Worm (Caenorhabditis elegans) whole organism, L1 larva: ENCODE results near the gene hst-3.2.
"Not testable (repeated sequence)": the region's sequence is repeated elsewhere in the genome, so short reads cannot be mapped to it uniquely, and the experiment has no call there.

ENCODE experiments used
- F16B12.6 ChIP-seq: fragments of 150-350 bp; optimal IDR thresholded peaks from 2 replicates; lab custom pipeline; 2014; ENCODE audit warnings: missing biosample characterization, missing genetic modification characterization
- Y116A8C.19 ChIP-seq: sonication (generic microtip); optimal IDR thresholded peaks from 2 replicates; lab custom pipeline; 2016; ENCODE audit warnings: missing compliant biosample characterization, missing genetic modification characterization, borderline replicate concordance
- aha-1 ChIP-seq: fragments of 150-350 bp; optimal IDR thresholded peaks from 2 replicates; lab custom pipeline; 2014; ENCODE audit warnings: missing biosample characterization, missing genetic modification characterization
- alr-1 ChIP-seq: fragments of 200-800 bp; sonication (Bioruptor generic); optimal IDR thresholded peaks from 2 replicates; lab custom pipeline; 2018; ENCODE audit warnings: borderline replicate concordance, mild to moderate bottlenecking, missing genetic modification characterization, missing compliant biosample characterization
- aly-2 ChIP-seq: fragments of 150-350 bp; optimal IDR thresholded peaks from 2 replicates; lab custom pipeline; 2014; ENCODE audit warnings: missing biosample characterization, missing genetic modification characterization
- ama-1 ChIP-seq: fragments of 150-350 bp; optimal IDR thresholded peaks from 2 replicates; lab custom pipeline; 2014
- blmp-1 ChIP-seq: fragments of 150-350 bp; optimal IDR thresholded peaks from 2 replicates; lab custom pipeline; 2014; ENCODE audit warnings: missing biosample characterization, missing genetic modification characterization
- ceh-63 ChIP-seq: fragments of 200-800 bp; sonication (Bioruptor generic); optimal IDR thresholded peaks from 2 replicates; lab custom pipeline; 2018; ENCODE audit warnings: mild to moderate bottlenecking, missing genetic modification characterization, missing compliant biosample characterization
- ceh-8 ChIP-seq: fragments of 200-800 bp; sonication (Bioruptor generic); optimal IDR thresholded peaks from 2 replicates; lab custom pipeline; 2018; ENCODE audit warnings: mild to moderate bottlenecking, missing genetic modification characterization, moderate library complexity, missing compliant biosample characterization
- ceh-82 ChIP-seq, 3 experiments: fragments of 150-350 bp in 1 of 3; sonication (generic microtip) in 2 of 3; optimal IDR thresholded peaks; 2 replicates each; lab custom pipeline; 2014 to 2017; ENCODE audit warnings: missing biosample characterization in 3 of 3, missing genetic modification characterization in 3 of 3
- ceh-88 ChIP-seq: fragments of 200-800 bp; sonication (Bioruptor generic); IDR thresholded peaks from 2 replicates; pipeline ENCODE4 v1.3.6; 2022; ENCODE audit warnings: missing genetic modification characterization, missing compliant biosample characterization
- ceh-90 ChIP-seq: sonication (generic microtip); optimal IDR thresholded peaks from 2 replicates; lab custom pipeline; 2016; ENCODE audit warnings: missing genetic modification characterization, missing compliant biosample characterization
- ces-1 ChIP-seq: fragments of 150-350 bp; optimal IDR thresholded peaks from 2 replicates; lab custom pipeline; 2014; ENCODE audit warnings: missing biosample characterization, missing genetic modification reagents, missing genetic modification characterization
- efl-1 ChIP-seq, 4 experiments: fragments of 150-350 bp; optimal IDR thresholded peaks in 3 of 4; peaks in 1 of 4; 1 replicate in 1 of 4; 2 replicates in 3 of 4; lab custom pipeline; 2014; ENCODE audit warnings: missing biosample characterization in 2 of 4, missing genetic modification characterization in 2 of 4, missing genetic modification reagents in 2 of 4
- efl-3 ChIP-seq: fragments of 200-800 bp; sonication (Bioruptor generic); optimal IDR thresholded peaks from 2 replicates; lab custom pipeline; 2018; ENCODE audit warnings: mild to moderate bottlenecking, missing genetic modification characterization, missing compliant biosample characterization
- egl-27 ChIP-seq, 2 experiments: fragments of 150-350 bp in 1 of 2; sonication (generic microtip); optimal IDR thresholded peaks; 3 replicates each; lab custom pipeline; 2017 to 2018; ENCODE audit warnings: missing biosample characterization in 2 of 2, missing genetic modification characterization in 2 of 2, missing genetic modification reagents in 2 of 2
- elt-2 ChIP-seq: sonication (generic microtip); optimal IDR thresholded peaks from 2 replicates; lab custom pipeline; 2016; ENCODE audit warnings: missing genetic modification characterization, mild to moderate bottlenecking, inconsistent platforms, missing compliant biosample characterization, missing genetic modification reagents
- elt-3 ChIP-seq, 6 experiments: fragments of 150-350 bp in 1 of 6; sonication (generic microtip); optimal IDR thresholded peaks; 2 replicates each; lab custom pipeline; 2017 to 2018; ENCODE audit warnings: missing biosample characterization in 6 of 6, missing genetic modification characterization in 6 of 6, inconsistent platforms in 1 of 6
- fkh-4 ChIP-seq: sonication (generic microtip); optimal IDR thresholded peaks from 2 replicates; lab custom pipeline; 2016; ENCODE audit warnings: missing compliant biosample characterization, missing genetic modification characterization, borderline replicate concordance
- fkh-8 ChIP-seq: sonication (generic microtip); optimal IDR thresholded peaks from 2 replicates; lab custom pipeline; 2016; ENCODE audit warnings: mild to moderate bottlenecking, missing genetic modification characterization, missing compliant biosample characterization
- fos-1 ChIP-seq: fragments of 150-350 bp; optimal IDR thresholded peaks from 2 replicates; lab custom pipeline; 2014; ENCODE audit warnings: missing biosample characterization, missing genetic modification characterization
- grh-1 ChIP-seq: fragments of 200-800 bp; sonication (Bioruptor generic); IDR thresholded peaks from 2 replicates; pipeline ENCODE4 v1.3.6; 2022; ENCODE audit warnings: missing genetic modification reagents, missing genetic modification characterization, missing compliant biosample characterization
- hlh-17 ChIP-seq: fragments of 200-800 bp; sonication (Bioruptor generic); optimal IDR thresholded peaks from 2 replicates; lab custom pipeline; 2018; ENCODE audit warnings: missing genetic modification characterization, mild to moderate bottlenecking, missing compliant biosample characterization, moderate library complexity, borderline replicate concordance
- hpl-2 ChIP-seq: fragments of 150-350 bp; optimal IDR thresholded peaks from 2 replicates; lab custom pipeline; 2014; ENCODE audit warnings: missing biosample characterization, missing genetic modification reagents, missing genetic modification characterization
- jun-1 ChIP-seq: fragments of 150-350 bp; optimal IDR thresholded peaks from 2 replicates; lab custom pipeline; 2014; ENCODE audit warnings: missing biosample characterization, missing genetic modification reagents, missing genetic modification characterization
- lin-13 ChIP-seq: fragments of 150-350 bp; optimal IDR thresholded peaks from 2 replicates; lab custom pipeline; 2014; ENCODE audit warnings: missing biosample characterization, missing genetic modification reagents, missing genetic modification characterization
- lin-14 ChIP-seq: fragments of 200-800 bp; sonication (Bioruptor generic); optimal IDR thresholded peaks from 2 replicates; lab custom pipeline; 2018; ENCODE audit warnings: mild to moderate bottlenecking, missing genetic modification characterization, moderate library complexity, missing compliant biosample characterization
- lir-3 ChIP-seq: sonication (generic microtip); optimal IDR thresholded peaks from 2 replicates; lab custom pipeline; 2016; ENCODE audit warnings: mild to moderate bottlenecking, missing genetic modification characterization, moderate library complexity, missing compliant biosample characterization; ENCODE audit not compliant: poor library complexity
- mef-2 ChIP-seq: fragments of 150-350 bp; optimal IDR thresholded peaks from 2 replicates; lab custom pipeline; 2014; ENCODE audit warnings: missing biosample characterization, missing genetic modification characterization
- nhr-19 ChIP-seq: fragments of 200-800 bp; sonication (Bioruptor generic); conservative IDR thresholded peaks from 2 replicates; pipeline ENCODE4 v1.3.6; 2022; ENCODE audit warnings: missing genetic modification characterization, missing compliant biosample characterization
- nhr-28 ChIP-seq: fragments of 150-350 bp; optimal IDR thresholded peaks from 2 replicates; lab custom pipeline; 2014; ENCODE audit warnings: missing biosample characterization, missing genetic modification characterization
- nhr-76 ChIP-seq: sonication (generic microtip); optimal IDR thresholded peaks from 2 replicates; lab custom pipeline; 2017; ENCODE audit warnings: missing biosample characterization, missing genetic modification characterization
- nhr-77 ChIP-seq: fragments of 150-350 bp; optimal IDR thresholded peaks from 2 replicates; lab custom pipeline; 2014; ENCODE audit warnings: missing biosample characterization, missing genetic modification characterization
- nhr-84 ChIP-seq: sonication (generic microtip); optimal IDR thresholded peaks from 2 replicates; lab custom pipeline; 2017; ENCODE audit warnings: missing biosample characterization, missing genetic modification characterization
- nhr-90 ChIP-seq: sonication (generic microtip); optimal IDR thresholded peaks from 2 replicates; lab custom pipeline; 2016; ENCODE audit warnings: mild to moderate bottlenecking, missing genetic modification characterization, missing compliant biosample characterization; ENCODE audit not compliant: poor library complexity
- pag-3 ChIP-seq: sonication (generic microtip); optimal IDR thresholded peaks from 2 replicates; lab custom pipeline; 2017; ENCODE audit warnings: missing genetic modification characterization, mild to moderate bottlenecking, missing compliant biosample characterization, antibody characterized with exemption, borderline replicate concordance; ENCODE audit not compliant: insufficient read depth
- rnt-1 ChIP-seq: sonication (generic microtip); optimal IDR thresholded peaks from 2 replicates; lab custom pipeline; 2016; ENCODE audit warnings: mild to moderate bottlenecking, missing genetic modification characterization, moderate library complexity, missing compliant biosample characterization
- snu-23 ChIP-seq: sonication (generic microtip); optimal IDR thresholded peaks from 2 replicates; lab custom pipeline; 2016; ENCODE audit warnings: missing genetic modification characterization, missing compliant biosample characterization
- sox-4 ChIP-seq: sonication (generic microtip); optimal IDR thresholded peaks from 2 replicates; lab custom pipeline; 2016; ENCODE audit warnings: missing genetic modification characterization, missing compliant biosample characterization
- sup-37 ChIP-seq: fragments of 200-800 bp; sonication (Bioruptor generic); optimal IDR thresholded peaks from 2 replicates; lab custom pipeline; 2018; ENCODE audit warnings: mild to moderate bottlenecking, missing genetic modification characterization, missing compliant biosample characterization
- tbx-2 ChIP-seq: sonication (generic microtip); optimal IDR thresholded peaks from 2 replicates; lab custom pipeline; 2016; ENCODE audit warnings: missing genetic modification characterization, missing compliant biosample characterization
- tlp-1 ChIP-seq: fragments of 150-350 bp; optimal IDR thresholded peaks from 2 replicates; lab custom pipeline; 2014; ENCODE audit warnings: missing biosample characterization, missing genetic modification characterization
- unc-62 ChIP-seq: fragments of 150-350 bp; optimal IDR thresholded peaks from 2 replicates; lab custom pipeline; 2014; ENCODE audit warnings: missing biosample characterization, missing genetic modification reagents, missing genetic modification characterization
- unc-98 ChIP-seq: fragments of 200-800 bp; sonication (Bioruptor generic); IDR thresholded peaks from 2 replicates; pipeline ENCODE4 v1.3.6; 2022; ENCODE audit warnings: missing genetic modification characterization, missing compliant biosample characterization
- xbp-1 ChIP-seq: sonication (generic microtip); optimal IDR thresholded peaks from 2 replicates; lab custom pipeline; 2016; ENCODE audit warnings: missing genetic modification characterization, missing compliant biosample characterization
- zip-4 ChIP-seq: fragments of 200-800 bp; sonication (Bioruptor generic); optimal IDR thresholded peaks from 2 replicates; lab custom pipeline; 2018; ENCODE audit warnings: mild to moderate bottlenecking, missing genetic modification characterization, moderate library complexity, missing compliant biosample characterization
- ztf-11 ChIP-seq, 2 experiments: sonication (generic microtip); optimal IDR thresholded peaks; 2 replicates each; lab custom pipeline; 2016 to 2017; ENCODE audit warnings: missing genetic modification characterization in 2 of 2, missing biosample characterization in 1 of 2, missing compliant biosample characterization in 1 of 2
- ztf-4 ChIP-seq: fragments of 150-350 bp; optimal IDR thresholded peaks from 2 replicates; lab custom pipeline; 2014; ENCODE audit warnings: missing biosample characterization, missing genetic modification characterization

hst-3.2 gene

DNA sequence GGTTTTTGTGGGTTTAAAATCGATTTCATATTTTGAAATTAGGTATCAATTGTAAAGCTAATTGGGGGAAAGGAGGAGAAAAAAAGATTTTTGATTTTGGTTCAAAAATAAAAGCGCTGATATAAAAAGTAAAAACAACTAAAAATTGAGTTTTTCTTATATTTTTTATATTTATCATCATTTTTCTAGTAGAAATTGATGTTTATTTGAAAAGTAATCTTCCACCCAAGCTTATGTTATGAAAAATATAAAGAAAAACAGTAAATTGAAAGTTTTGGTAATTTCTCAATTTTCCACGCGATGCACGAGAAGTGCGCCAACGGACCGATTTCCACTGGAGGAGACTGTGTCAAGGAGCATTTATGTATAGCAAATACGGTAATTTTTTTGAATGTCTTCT lies 29.5 kb downstream of the hst-3.2 start, which contains the start of gene B0410.1:
B0410.1 (plus strand) TSS at position 301 of the 400 bp plus-strand sequence.
- not testable (repeated sequence) for TF ChIP-seq pag-3 (tag; lab: Kevin White, UChicago); ceh-88 (GFP tag; lab: Robert Waterston, UW); ztf-11 (tag; optimal IDR thresholded peaks at IDR 0.05; lab: Kevin White, UChicago)

DNA sequence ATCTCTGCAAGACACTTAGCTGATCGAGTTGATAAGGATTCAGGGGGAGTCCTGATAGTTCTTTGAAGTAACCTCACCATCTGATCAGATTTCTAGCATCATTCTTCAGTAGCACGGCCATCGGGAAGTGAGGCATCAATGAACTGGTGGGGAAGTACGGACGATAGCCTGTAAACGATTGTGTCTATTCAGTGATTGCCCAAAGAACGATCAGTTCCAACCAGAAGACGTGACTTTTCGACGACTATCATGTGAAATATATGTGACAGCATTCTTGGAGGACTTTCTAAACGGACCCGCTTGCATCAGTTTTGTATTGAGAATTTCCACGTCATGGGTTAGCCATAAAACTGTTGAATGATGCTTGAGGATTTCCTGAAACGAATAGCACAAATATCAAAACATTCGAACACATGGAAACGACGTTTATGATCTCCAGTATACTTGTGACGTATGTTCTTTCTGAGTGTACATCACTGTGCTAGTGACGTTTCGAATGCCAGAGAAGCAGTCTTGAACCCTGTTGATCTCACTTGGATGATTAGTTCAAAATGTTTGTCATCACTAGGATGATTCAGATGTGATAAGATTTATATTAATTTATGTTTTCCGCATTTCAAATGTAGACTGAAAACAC lies 30.6 kb downstream of the hst-3.2 start:
- TF ChIP-seq ztf-11 (tag; optimal IDR thresholded peaks at IDR 0.05; lab: Kevin White, UChicago), result no peak
- no peak for TF ChIP-seq ces-1 (GFP tag; lab: Kevin White, UChicago)
- peak; percentile 55 for TF ChIP-seq snu-23 (GFP tag; lab: Kevin White, UChicago)
- peak; percentile 52 for TF ChIP-seq lin-14
- no peak for TF ChIP-seq jun-1 (tag; lab: Kevin White, UChicago)
- TF ChIP-seq rnt-1 (tag; lab: Kevin White, UChicago), result no peak
- no peak for TF ChIP-seq ceh-90 (tag; lab: Kevin White, UChicago)
- TF ChIP-seq ceh-82 (tag; optimal IDR thresholded peaks at IDR 0.05; lab: Kevin White, UChicago), result no peak
- TF ChIP-seq aha-1 (tag; lab: Kevin White, UChicago), result no peak
- no peak for TF ChIP-seq nhr-77 (tag; lab: Kevin White, UChicago)
- TF ChIP-seq lir-3 (tag; lab: Kevin White, UChicago), result no peak
- TF ChIP-seq zip-4 (GFP tag; lab: Kevin White, UChicago), result no peak
- TF ChIP-seq efl-3 (GFP tag; lab: Kevin White, UChicago), result no peak
- no peak for TF ChIP-seq elt-2 (tag; lab: Kevin White, UChicago)
- peak; percentile 50; the same call in 1 of the 2 replicates for TF ChIP-seq grh-1 (GFP tag; lab: Robert Waterston, UW)
- TF ChIP-seq fos-1 (tag; lab: Kevin White, UChicago), result no peak
- no peak for TF ChIP-seq Y116A8C.19
- no peak for TF ChIP-seq nhr-84 (tag; lab: Kevin White, UChicago)
- no peak for TF ChIP-seq tlp-1 (tag; lab: Kevin White, UChicago)
- TF ChIP-seq lin-13 (GFP tag; lab: Kevin White, UChicago), result no peak
- peak in 2 of 6 experiments; percentile 50 to 77 for TF ChIP-seq elt-3 (tag; optimal IDR thresholded peaks at IDR 0.05; lab: Kevin White, UChicago)
- TF ChIP-seq sup-37 (GFP tag; lab: Kevin White, UChicago), result no peak
- TF ChIP-seq ceh-88 (GFP tag; lab: Robert Waterston, UW), result no peak
- no peak for TF ChIP-seq nhr-28 (tag; lab: Kevin White, UChicago)
- TF ChIP-seq unc-62, result no peak
- no peak for TF ChIP-seq xbp-1 (tag; lab: Kevin White, UChicago)
- no peak for TF ChIP-seq aly-2 (tag; lab: Kevin White, UChicago)
- no peak for TF ChIP-seq ceh-8 (GFP tag; lab: Kevin White, UChicago)
- TF ChIP-seq ama-1 (lab: Kevin White, UChicago), result no peak
- no peak for TF ChIP-seq hpl-2
- no peak for TF ChIP-seq alr-1 (tag; lab: Kevin White, UChicago)
- TF ChIP-seq nhr-76 (tag; lab: Kevin White, UChicago), result no peak
- no peak for TF ChIP-seq mef-2 (tag; lab: Kevin White, UChicago)
- TF ChIP-seq hlh-17, result no peak
- TF ChIP-seq fkh-8, result no peak
- peak; percentile 62 for TF ChIP-seq tbx-2 (tag; lab: Kevin White, UChicago)
- no peak for TF ChIP-seq unc-98 (GFP tag; lab: Robert Waterston, UW)
- peak; percentile 72 for TF ChIP-seq nhr-90
- no peak for TF ChIP-seq sox-4
- TF ChIP-seq ztf-4 (tag; lab: Kevin White, UChicago), result no peak
- TF ChIP-seq fkh-4, result no peak
- peak; percentile 29 for TF ChIP-seq blmp-1 (tag; lab: Kevin White, UChicago)
- TF ChIP-seq efl-1 (optimal IDR thresholded peaks at IDR 0.05; lab: Kevin White, UChicago), result no peak
- TF ChIP-seq efl-1 (GFP tag; optimal IDR thresholded peaks at IDR 0.05 in 1 of 2; lab: Kevin White, UChicago), result peak in 1 of 2 experiments; percentile 87
- TF ChIP-seq egl-27 (tag; optimal IDR thresholded peaks at IDR 0.05; lab: Kevin White, UChicago), result no peak
- TF ChIP-seq F16B12.6, result no peak
- TF ChIP-seq ceh-63 (GFP tag; lab: Kevin White, UChicago), result no peak
- peak; percentile 96 for TF ChIP-seq nhr-19 (GFP tag; lab: Robert Waterston, UW)
